Worm (Caenorhabditis elegans): ENCODE measurements around the gene unc-30.

- TF ChIP-seq unc-39 (tag; optimal IDR thresholded peaks at IDR 0.05) (no peak), elt-2 (tag; optimal IDR thresholded peaks at IDR 0.05) (no peak), jun-1 (tag; optimal IDR thresholded peaks at IDR 0.05) (no peak), elt-3 (tag; optimal IDR thresholded peaks at IDR 0.05) (no peak), nhr-237 (tag; optimal IDR thresholded peaks at IDR 0.05) (no peak), ama-1 (optimal IDR thresholded peaks at IDR 0.05) (no peak), snpc-4 (tag; optimal IDR thresholded peaks at IDR 0.05) (no peak), unc-62 (GFP tag; optimal IDR thresholded peaks at IDR 0.05) (no peak), pha-4 (tag; optimal IDR thresholded peaks at IDR 0.05) (no peak), R02D3.7 (tag; optimal IDR thresholded peaks at IDR 0.05) (no peak), nhr-25 (tag; optimal IDR thresholded peaks at IDR 0.05) (no peak), nhr-67 (tag; optimal IDR thresholded peaks at IDR 0.05) (no peak), nhr-76 (tag; optimal IDR thresholded peaks at IDR 0.05) (no peak)
These were observed 18.4 kb upstream of the unc-30 start, which contains the start of gene fask-1 for ce11 chrIV:13100415-13100814.

Measured in whole organism, L3 larva.